Fruit fly (Drosophila melanogaster) whole organism, embryonic: ENCODE results near the gene CG14072.

Source experiments
- Asciz ChIP-seq: fragments of 200-800 bp; sonication (Bioruptor generic); optimal IDR thresholded peaks from 2 replicates; lab custom pipeline; 2017; ENCODE audit warnings: missing biosample characterization, mild to moderate bottlenecking, missing genetic modification characterization, missing genetic modification reagents
- B-H2 ChIP-seq: fragments of 200-800 bp; sonication (Bioruptor generic); optimal IDR thresholded peaks from 2 replicates; lab custom pipeline; 2018; ENCODE audit warnings: missing biosample characterization, mild to moderate bottlenecking, missing genetic modification characterization
- BEAF-32 ChIP-seq: fragments of 200-800 bp; sonication (Bioruptor generic); optimal IDR thresholded peaks from 3 replicates; lab custom pipeline; 2017; ENCODE audit warnings: missing biosample characterization, missing genetic modification characterization, mild to moderate bottlenecking, moderate library complexity, missing genetic modification reagents
- CG10267 ChIP-seq: fragments of 200-800 bp; sonication (Bioruptor generic); optimal IDR thresholded peaks from 2 replicates; lab custom pipeline; 2018; ENCODE audit warnings: missing biosample characterization, mild to moderate bottlenecking, missing genetic modification characterization, moderate library complexity
- CG11398 ChIP-seq: fragments of 200-800 bp; sonication (Bioruptor generic); optimal IDR thresholded peaks from 2 replicates; lab custom pipeline; 2016; ENCODE audit warnings: missing biosample characterization, missing genetic modification characterization
- CG11456 ChIP-seq: fragments of 200-800 bp; sonication (Bioruptor generic); IDR thresholded peaks from 3 replicates; pipeline ENCODE4 v1.3.6; 2022; ENCODE audit warnings: missing biosample characterization, missing genetic modification characterization
- CG11696 ChIP-seq: fragments of 200-800 bp; sonication (Bioruptor generic); IDR thresholded peaks from 2 replicates; pipeline ENCODE4 v1.3.6; 2022; ENCODE audit warnings: missing biosample characterization, missing genetic modification characterization
- CG12769 ChIP-seq: fragments of 200-800 bp; sonication (Bioruptor generic); optimal IDR thresholded peaks from 2 replicates; lab custom pipeline; 2019; ENCODE audit warnings: missing biosample characterization, mild to moderate bottlenecking, missing genetic modification characterization, moderate library complexity
- CG13894 ChIP-seq: fragments of 200-800 bp; sonication (Bioruptor generic); optimal IDR thresholded peaks from 3 replicates; lab custom pipeline; 2018; ENCODE audit warnings: missing biosample characterization, mild to moderate bottlenecking, missing genetic modification characterization, moderate library complexity
- CG17802 ChIP-seq: fragments of 200-800 bp; sonication (Bioruptor generic); optimal IDR thresholded peaks from 2 replicates; lab custom pipeline; 2018; ENCODE audit warnings: missing biosample characterization, mild to moderate bottlenecking, missing genetic modification characterization, moderate library complexity
- CG18599 ChIP-seq: fragments of 200-800 bp; sonication (Bioruptor generic); optimal IDR thresholded peaks from 3 replicates; lab custom pipeline; 2017; ENCODE audit warnings: missing biosample characterization, missing genetic modification characterization, mild to moderate bottlenecking, moderate library complexity, missing genetic modification reagents
- CG2116 ChIP-seq: fragments of 200-800 bp; sonication (Bioruptor generic); optimal IDR thresholded peaks from 3 replicates; lab custom pipeline; 2018; ENCODE audit warnings: missing biosample characterization, mild to moderate bottlenecking, missing genetic modification characterization
- CG43689 ChIP-seq: fragments of 200-800 bp; sonication (Bioruptor generic); IDR thresholded peaks from 2 replicates; pipeline ENCODE4 v1.3.6; 2022; ENCODE audit warnings: missing biosample characterization, missing genetic modification characterization
- CG6254 ChIP-seq: fragments of 200-800 bp; sonication (Bioruptor generic); optimal IDR thresholded peaks from 3 replicates; lab custom pipeline; 2017; ENCODE audit warnings: mild to moderate bottlenecking, missing biosample characterization, missing genetic modification reagents, missing genetic modification characterization
- CG6854 ChIP-seq: fragments of 200-800 bp; sonication (Bioruptor generic); optimal IDR thresholded peaks from 3 replicates; lab custom pipeline; 2017; ENCODE audit warnings: missing biosample characterization, mild to moderate bottlenecking, missing genetic modification characterization
- CG7928 ChIP-seq: fragments of 200-800 bp; sonication (Bioruptor generic); optimal IDR thresholded peaks from 2 replicates; lab custom pipeline; 2017; ENCODE audit warnings: missing biosample characterization, mild to moderate bottlenecking, missing genetic modification characterization
- CG8944 ChIP-seq: fragments of 200-800 bp; sonication (Bioruptor generic); optimal IDR thresholded peaks from 3 replicates; lab custom pipeline; 2016; ENCODE audit warnings: missing biosample characterization, missing genetic modification characterization
- CG9215 ChIP-seq: fragments of 200-800 bp; sonication (Bioruptor generic); IDR thresholded peaks from 2 replicates; pipeline ENCODE4 v1.3.6; 2022; ENCODE audit warnings: missing biosample characterization, missing genetic modification characterization
- CG9437 ChIP-seq: fragments of 200-800 bp; sonication (Bioruptor generic); optimal IDR thresholded peaks from 2 replicates; lab custom pipeline; 2018; ENCODE audit warnings: missing biosample characterization, mild to moderate bottlenecking, missing genetic modification characterization
- CG9876 ChIP-seq: fragments of 200-800 bp; sonication (Bioruptor generic); optimal IDR thresholded peaks from 2 replicates; lab custom pipeline; 2016; ENCODE audit warnings: missing biosample characterization, missing genetic modification characterization
- Dad ChIP-seq: fragments of 200-800 bp; sonication (Bioruptor generic); optimal IDR thresholded peaks from 3 replicates; lab custom pipeline; 2016; ENCODE audit warnings: missing biosample characterization, missing genetic modification characterization
- Dref ChIP-seq: fragments of 200-800 bp; sonication (Bioruptor generic); IDR thresholded peaks from 2 replicates; pipeline ENCODE4 v1.3.6; 2022; ENCODE audit warnings: missing biosample characterization, missing genetic modification characterization
- E2f2 ChIP-seq: fragments of 200-800 bp; sonication (Bioruptor generic); IDR thresholded peaks from 2 replicates; pipeline ENCODE4 v1.3.6; 2022; ENCODE audit warnings: missing biosample characterization, missing genetic modification characterization
- Hmx ChIP-seq: fragments of 200-800 bp; sonication (Bioruptor generic); optimal IDR thresholded peaks from 2 replicates; lab custom pipeline; 2016; ENCODE audit warnings: missing biosample characterization, missing genetic modification characterization
- Meics ChIP-seq: fragments of 200-800 bp; sonication (Bioruptor generic); optimal IDR thresholded peaks from 2 replicates; lab custom pipeline; 2017; ENCODE audit warnings: missing biosample characterization, mild to moderate bottlenecking, missing genetic modification characterization
- Mrtf ChIP-seq: fragments of 200-800 bp; sonication (Bioruptor generic); IDR thresholded peaks from 3 replicates; pipeline ENCODE4 v1.3.6; 2022; ENCODE audit warnings: missing biosample characterization, missing genetic modification characterization
- Nf-YB ChIP-seq: fragments of 200-800 bp; sonication (Bioruptor generic); optimal IDR thresholded peaks from 3 replicates; lab custom pipeline; 2019; ENCODE audit warnings: missing biosample characterization, mild to moderate bottlenecking, missing genetic modification characterization, moderate library complexity
- Nf-YC ChIP-seq: fragments of 200-800 bp; optimal IDR thresholded peaks from 3 replicates; lab custom pipeline; 2019; ENCODE audit warnings: missing biosample characterization, mild to moderate bottlenecking, missing genetic modification characterization, moderate library complexity
- Sox102F ChIP-seq: fragments of 200-800 bp; sonication (Bioruptor generic); optimal IDR thresholded peaks from 2 replicates; lab custom pipeline; 2018; ENCODE audit warnings: missing biosample characterization, mild to moderate bottlenecking, missing genetic modification characterization, moderate library complexity
- TFAM ChIP-seq: fragments of 200-800 bp; sonication (Bioruptor generic); optimal IDR thresholded peaks from 2 replicates; lab custom pipeline; 2017; ENCODE audit warnings: missing biosample characterization, missing genetic modification characterization, inconsistent platforms
- Usf ChIP-seq: fragments of 200-800 bp; sonication (Bioruptor generic); optimal IDR thresholded peaks from 2 replicates; lab custom pipeline; 2017; ENCODE audit warnings: missing genotype, missing biosample characterization, missing genetic modification characterization
- ab ChIP-seq: fragments of 200-800 bp; sonication (Bioruptor generic); optimal IDR thresholded peaks from 2 replicates; lab custom pipeline; 2016; ENCODE audit warnings: missing biosample characterization, missing genetic modification characterization
- aop ChIP-seq: fragments of 200-800 bp; sonication (Bioruptor generic); IDR thresholded peaks from 2 replicates; pipeline ENCODE4 v1.3.6; 2022; ENCODE audit warnings: missing biosample characterization, missing genetic modification characterization
- dpn ChIP-seq, 2 experiments: fragments of 200-800 bp; sonication (Bioruptor generic); optimal IDR thresholded peaks; 3 replicates each; lab custom pipeline; 2016; ENCODE audit warnings: missing biosample characterization in 2 of 2, missing genetic modification characterization in 2 of 2
- gcm ChIP-seq: fragments of 200-800 bp; sonication (Bioruptor generic); optimal IDR thresholded peaks from 2 replicates; lab custom pipeline; 2019; ENCODE audit warnings: missing biosample characterization, mild to moderate bottlenecking, missing genetic modification characterization, moderate library complexity
- grau ChIP-seq: fragments of 200-800 bp; optimal IDR thresholded peaks from 3 replicates; lab custom pipeline; 2019; ENCODE audit warnings: missing biosample characterization, mild to moderate bottlenecking, missing genetic modification characterization, moderate library complexity
- gsb ChIP-seq: fragments of 200-800 bp; sonication (Bioruptor generic); IDR thresholded peaks from 2 replicates; pipeline ENCODE4 v1.3.6; 2022; ENCODE audit warnings: missing biosample characterization, missing genetic modification characterization
- insv ChIP-seq, 2 experiments: fragments of 200-800 bp; sonication (Bioruptor generic); optimal IDR thresholded peaks; 3 replicates each; lab custom pipeline; 2016 to 2018; ENCODE audit warnings: missing biosample characterization in 2 of 2, missing genetic modification characterization in 2 of 2
- jing ChIP-seq: fragments of 200-800 bp; sonication (Bioruptor generic); optimal IDR thresholded peaks from 2 replicates; lab custom pipeline; 2018; ENCODE audit warnings: missing biosample characterization, mild to moderate bottlenecking, missing genetic modification characterization
- kay ChIP-seq: fragments of 200-800 bp; sonication (Bioruptor generic); optimal IDR thresholded peaks from 2 replicates; lab custom pipeline; 2016; ENCODE audit warnings: missing biosample characterization, missing genetic modification characterization
- lov ChIP-seq, 2 experiments: fragments of 200-800 bp in 1 of 2; fragments of >200 bp in 1 of 2; sonication (Bioruptor generic) in 1 of 2; IDR thresholded peaks in 1 of 2; optimal IDR thresholded peaks in 1 of 2; 2 replicates in 1 of 2; 3 replicates in 1 of 2; pipeline versions ENCODE4 v1.3.6 to Lab custom; 2017 to 2022; ENCODE audit warnings: missing biosample characterization in 1 of 2, missing genetic modification characterization in 1 of 2
- nau ChIP-seq: fragments of 200-800 bp; sonication (Bioruptor generic); optimal IDR thresholded peaks from 3 replicates; lab custom pipeline; 2017; ENCODE audit warnings: missing biosample characterization, mild to moderate bottlenecking, missing genetic modification characterization, missing genetic modification reagents
- onecut ChIP-seq: fragments of 200-800 bp; sonication (Bioruptor generic); IDR thresholded peaks from 2 replicates; pipeline ENCODE4 v1.3.6; 2022; ENCODE audit warnings: missing biosample characterization, missing genetic modification characterization
- pb ChIP-seq: fragments of 200-800 bp; sonication (Bioruptor generic); optimal IDR thresholded peaks from 3 replicates; lab custom pipeline; 2016; ENCODE audit warnings: missing biosample characterization, missing genetic modification characterization
- pros ChIP-seq: fragments of 200-800 bp; sonication (Bioruptor generic); optimal IDR thresholded peaks from 3 replicates; lab custom pipeline; 2019; ENCODE audit warnings: missing biosample characterization, mild to moderate bottlenecking, missing genetic modification characterization, moderate library complexity
- shn ChIP-seq: fragments of 200-800 bp; sonication (Bioruptor generic); optimal IDR thresholded peaks from 3 replicates; lab custom pipeline; 2016; ENCODE audit warnings: missing biosample characterization, missing genetic modification characterization
- slbo ChIP-seq: fragments of 200-800 bp; sonication (Bioruptor generic); IDR thresholded peaks from 2 replicates; pipeline ENCODE4 v1.3.6; 2022; ENCODE audit warnings: missing biosample characterization, missing genetic modification characterization
- slou ChIP-seq: fragments of 200-800 bp; sonication (Bioruptor generic); optimal IDR thresholded peaks from 3 replicates; lab custom pipeline; 2016; ENCODE audit warnings: missing biosample characterization, missing genetic modification characterization
- ssp ChIP-seq: fragments of 200-800 bp; sonication (Bioruptor generic); IDR thresholded peaks from 2 replicates; pipeline ENCODE4 v1.3.6; 2022; ENCODE audit warnings: missing biosample characterization, missing genetic modification characterization
- stc ChIP-seq: fragments of 200-800 bp; sonication (Bioruptor generic); IDR thresholded peaks from 2 replicates; pipeline ENCODE4 v1.3.6; 2022; ENCODE audit warnings: missing biosample characterization, missing genetic modification characterization
- usp ChIP-seq: fragments of >200 bp; optimal IDR thresholded peaks from 2 replicates; lab custom pipeline; 2017; ENCODE audit warnings: missing biosample characterization, missing genetic modification characterization

CG14072 gene

dm6 chr2L:10987370-10987853, 51.0 kb downstream of the CG14072 start, which contains the start of the genes piwi and CG12253 (continued):
- TF ChIP-seq CG9437 (GFP tag; lab: Kevin White, UChicago), result peak; percentile 72
- TF ChIP-seq Mrtf (GFP tag; lab: Robert Waterston, UW), result no peak; the same call in 2 of the 3 replicates
- TF ChIP-seq gsb (GFP tag; lab: Robert Waterston, UW), result no peak
- TF ChIP-seq nau (GFP tag; lab: Kevin White, UChicago), result no peak
- no peak for TF ChIP-seq CG17802 (tag; lab: Kevin White, UChicago)
- no peak for TF ChIP-seq CG11398 (GFP tag; lab: Kevin White, UChicago)
- TF ChIP-seq BEAF-32 (GFP tag; lab: Kevin White, UChicago), result peak; percentile 34
- TF ChIP-seq grau (tag; lab: Kevin White, UChicago), result peak; percentile 87
- peak; percentile 35 for TF ChIP-seq shn (GFP tag; lab: Kevin White, UChicago)
- no peak for TF ChIP-seq CG6254 (GFP tag; lab: Kevin White, UChicago)
- no peak for TF ChIP-seq Hmx (GFP tag; lab: Kevin White, UChicago)
- TF ChIP-seq CG2116, result peak; percentile 57
- TF ChIP-seq Dref (GFP tag; lab: Robert Waterston, UW), result no peak
- TF ChIP-seq dpn (GFP tag; optimal IDR thresholded peaks at IDR 0.05; lab: Kevin White, UChicago), result peak; percentile 31 to 77
- TF ChIP-seq ssp (GFP tag; lab: Robert Waterston, UW), result no peak
- TF ChIP-seq CG9876 (GFP tag; lab: Kevin White, UChicago), result no peak
- TF ChIP-seq Nf-YB (GFP tag; lab: Kevin White, UChicago), result peak; percentile 70
- TF ChIP-seq TFAM, result no peak
- TF ChIP-seq CG43689 (GFP tag; lab: Robert Waterston, UW), result peak; percentile 62; the same call in 1 of the 2 replicates
- TF ChIP-seq Dad (GFP tag; lab: Kevin White, UChicago), result no peak
- TF ChIP-seq Meics (GFP tag; lab: Kevin White, UChicago), result no peak
- peak; percentile 29 for TF ChIP-seq kay (GFP tag; lab: Kevin White, UChicago)
- TF ChIP-seq insv (GFP tag; optimal IDR thresholded peaks at IDR 0.05; lab: Kevin White, UChicago), result no peak
- peak; percentile 93 for TF ChIP-seq Sox102F (GFP tag; lab: Kevin White, UChicago)
- TF ChIP-seq Nf-YC (tag; lab: Kevin White, UChicago), result no peak
- TF ChIP-seq B-H2, result no peak
- TF ChIP-seq onecut (GFP tag; lab: Robert Waterston, UW), result no peak
- no peak for TF ChIP-seq aop (GFP tag; lab: Robert Waterston, UW)
- TF ChIP-seq slbo (GFP tag; lab: Robert Waterston, UW), result peak; percentile 90
- TF ChIP-seq CG11456 (GFP tag; lab: Robert Waterston, UW), result no peak; the same call in 2 of the 3 replicates
- peak; percentile 71 for TF ChIP-seq CG10267
- no peak for TF ChIP-seq CG18599
- TF ChIP-seq CG12769 (tag; lab: Kevin White, UChicago), result no peak
- TF ChIP-seq CG13894 (tag; lab: Kevin White, UChicago), result no peak
- TF ChIP-seq slou, result peak; percentile 52
- TF ChIP-seq lov (optimal IDR thresholded peaks at IDR 0.05; lab: Kevin White, UChicago), result no peak
- TF ChIP-seq lov (GFP tag; IDR thresholded peaks at IDR 0.05; lab: Robert Waterston, UW), result no peak
- TF ChIP-seq CG11696, result no peak
- TF ChIP-seq stc (GFP tag; lab: Robert Waterston, UW), result no peak
- no peak for TF ChIP-seq gcm (GFP tag; lab: Kevin White, UChicago)
- no peak for TF ChIP-seq pb (GFP tag; lab: Kevin White, UChicago)
- TF ChIP-seq CG9215, result no peak
- TF ChIP-seq Asciz (GFP tag; lab: Kevin White, UChicago), result peak; percentile 20
- no peak for TF ChIP-seq pros (GFP tag; lab: Kevin White, UChicago)
- no peak for TF ChIP-seq ab (GFP tag; lab: Kevin White, UChicago)
- TF ChIP-seq CG8944 (GFP tag; lab: Kevin White, UChicago), result no peak
- peak; percentile 52 for TF ChIP-seq Usf (GFP tag; lab: Kevin White, UChicago)
- no peak for TF ChIP-seq jing (GFP tag; lab: Kevin White, UChicago)
- peak; percentile 1 for TF ChIP-seq CG7928
- no peak for TF ChIP-seq usp (GFP tag; lab: Kevin White, UChicago)
- TF ChIP-seq E2f2, result peak; percentile 64
- no peak for TF ChIP-seq CG6854 (GFP tag; lab: Kevin White, UChicago)
